Worm (Caenorhabditis elegans) whole organism, young adult: Measurements from ENCODE around the gene unc-5.

Experiments
- F55B11.4 ChIP-seq: sonication (generic microtip); optimal IDR thresholded peaks from 2 replicates; lab custom pipeline; 2016; ENCODE audit warnings: missing compliant biosample characterization, missing genetic modification characterization, borderline replicate concordance; ENCODE audit not compliant: insufficient read depth
- ceh-27 ChIP-seq: fragments of 200-800 bp; sonication (Bioruptor generic); optimal IDR thresholded peaks from 2 replicates; lab custom pipeline; 2018; ENCODE audit warnings: mild to moderate bottlenecking, missing genetic modification characterization, moderate library complexity, missing compliant biosample characterization
- dpl-1 ChIP-seq: fragments of 150-350 bp; optimal IDR thresholded peaks from 2 replicates; lab custom pipeline; 2014; ENCODE audit warnings: missing biosample characterization, missing genetic modification reagents, missing genetic modification characterization
- egl-44 ChIP-seq: fragments of 200-800 bp; sonication (Bioruptor generic); IDR thresholded peaks from 2 replicates; pipeline ENCODE4 v1.3.6; 2022; ENCODE audit warnings: missing genetic modification reagents, missing genetic modification characterization, missing compliant biosample characterization
- rec-8 ChIP-seq, 2 experiments: sonication (generic microtip); optimal IDR thresholded peaks; 2 replicates each; lab custom pipeline; 2016; ENCODE audit warnings: mild to moderate bottlenecking in 2 of 2, missing genetic modification characterization in 2 of 2, missing genetic modification reagents in 2 of 2, missing genotype in 2 of 2, missing biosample characterization in 1 of 2, missing compliant biosample characterization in 1 of 2, moderate library complexity in 1 of 2
- sea-2 ChIP-seq: fragments of 200-800 bp; sonication (Bioruptor generic); IDR thresholded peaks from 2 replicates; pipeline ENCODE4 v1.3.6; 2022; ENCODE audit warnings: missing genetic modification characterization, missing compliant biosample characterization
- zfh-2 ChIP-seq: fragments of 200-800 bp; sonication (Bioruptor generic); conservative IDR thresholded peaks from 2 replicates; pipeline ENCODE4 v1.3.6; 2022; ENCODE audit warnings: missing genetic modification reagents, missing genetic modification characterization, missing compliant biosample characterization

DNA sequence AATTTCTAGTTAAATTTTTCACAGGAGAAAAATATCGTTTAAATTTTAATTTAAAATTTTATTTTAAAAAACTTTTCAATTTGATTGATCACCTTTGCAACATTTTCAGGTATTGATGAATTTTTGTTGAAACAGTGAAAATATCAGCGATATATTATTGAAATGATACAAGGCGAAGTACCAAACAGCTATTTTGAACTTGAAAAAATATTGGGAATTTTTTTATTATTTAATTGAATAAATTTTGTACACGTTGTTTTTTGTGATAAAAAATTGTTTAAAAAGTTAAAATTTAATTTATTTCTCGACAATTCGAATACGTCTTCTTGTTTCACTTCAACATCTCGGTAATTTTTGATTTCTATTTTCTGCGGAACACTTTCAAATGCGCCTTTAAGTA lies 34.4 kb downstream of the unc-5 start, which contains the start of gene B0273.1:
- TF ChIP-seq dpl-1 (no peak), F55B11.4 (tag; lab: Kevin White, UChicago) (no peak), rec-8 (tag; optimal IDR thresholded peaks at IDR 0.05; lab: Kevin White, UChicago) (no peak), egl-44 (GFP tag; lab: Robert Waterston, UW) (no peak), ceh-27 (GFP tag; lab: Kevin White, UChicago) (no peak), zfh-2 (no peak), sea-2 (GFP tag; lab: Robert Waterston, UW) (no peak)
